Fruit fly (Drosophila melanogaster) ovary, adult (tissue): ENCODE data around the gene CG43182.
A peak's percentile ranks its signal among the peaks of the same experiment; 100 is the strongest.

Experiments
- CG17801 ChIP-seq: fragments of 200-800 bp; optimal IDR thresholded peaks from 2 replicates; lab custom pipeline; 2019; ENCODE audit warnings: missing biosample characterization, mild to moderate bottlenecking, missing genetic modification characterization, moderate library complexity; ENCODE audit not compliant: partially characterized antibody

CG43182 gene

DNA sequence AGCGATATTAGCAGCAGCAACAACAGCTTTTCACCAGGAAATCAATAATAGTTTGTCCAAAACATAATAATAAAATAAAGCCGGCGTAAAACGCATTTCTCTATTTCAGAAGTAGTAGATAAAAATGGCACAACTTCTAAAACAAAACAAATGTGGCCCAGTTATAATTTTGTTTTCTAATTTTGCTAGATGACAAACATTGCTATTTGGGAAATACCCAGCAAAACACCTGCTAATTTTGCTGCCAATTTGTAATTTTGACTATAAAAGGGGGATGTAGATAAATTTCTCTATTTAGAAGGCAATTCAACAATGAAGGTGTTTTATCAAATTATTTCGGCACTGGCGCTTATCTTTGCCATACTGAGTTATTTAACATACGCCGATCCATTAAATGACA lies at the start of gene CG43182:
Gene CG43182 (plus strand): TSS at position 301 of the 400 bp plus-strand sequence.
- TF ChIP-seq CG17801, result no peak

DNA sequence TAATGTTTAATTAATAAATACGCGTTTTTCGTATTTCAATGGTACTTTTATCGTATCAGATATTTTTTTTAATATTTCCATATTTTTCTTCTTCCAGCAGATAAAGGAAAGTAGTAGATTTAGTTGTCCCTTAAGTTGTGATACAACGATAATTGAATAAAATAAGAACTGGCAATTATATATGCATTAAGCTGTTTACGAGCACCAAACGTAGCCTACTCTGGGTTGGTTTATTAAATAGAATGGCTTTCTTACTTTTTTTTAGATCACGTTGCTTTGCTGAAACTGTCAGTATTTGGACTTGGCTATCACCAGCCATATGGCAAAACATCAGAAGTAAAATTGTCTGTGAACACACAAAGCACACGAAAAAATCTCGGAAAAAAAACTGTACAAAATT lies 45.5 kb upstream of the CG43182 start, which contains the start of gene CG12470:
Gene CG12470 (plus strand): TSS at position 301 of the 400 bp plus-strand sequence.
- TF ChIP-seq CG17801, result no peak

DNA sequence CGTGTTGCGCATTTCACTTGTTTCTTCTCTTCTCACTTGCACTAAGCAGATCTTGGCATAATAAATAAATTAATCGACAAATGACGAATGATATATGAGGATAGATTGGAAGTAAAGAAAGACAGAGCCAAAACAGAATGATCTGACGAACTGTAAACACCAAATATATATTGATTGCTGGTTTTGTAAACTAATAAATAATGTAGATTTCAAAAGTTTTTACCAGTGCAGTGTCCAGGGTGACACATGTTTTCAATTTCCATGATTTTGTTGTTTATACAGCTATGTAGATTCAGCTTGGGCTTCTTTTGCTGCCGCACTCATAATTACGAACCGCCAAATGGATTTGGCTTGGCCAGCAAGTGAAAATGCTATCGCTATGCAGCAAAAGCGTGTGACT lies 41.5 kb upstream of the CG43182 start:
- TF ChIP-seq CG17801, result no peak

DNA sequence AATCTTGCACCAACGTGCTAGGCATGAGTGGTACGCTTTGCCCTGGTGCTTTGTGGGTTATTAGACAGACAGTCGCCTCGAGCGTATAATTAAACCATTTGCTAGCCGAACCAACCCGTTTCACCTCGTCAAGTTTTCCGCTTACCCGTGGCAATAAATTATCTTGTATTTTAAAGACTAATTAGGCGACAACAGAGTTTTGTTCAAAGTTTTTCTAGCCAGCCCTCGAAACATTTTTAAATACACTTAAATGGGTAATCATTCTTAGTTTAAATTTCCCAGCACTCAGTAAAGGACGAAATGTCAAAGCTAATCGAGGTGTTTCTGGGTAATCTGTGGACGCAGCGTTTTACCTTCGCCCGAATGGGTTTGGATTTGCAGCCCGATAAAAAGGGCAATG lies 38.0 kb upstream of the CG43182 start, which contains the start of gene Or1a:
Gene Or1a (plus strand): TSS at position 301 of the 400 bp plus-strand sequence.
- TF ChIP-seq CG17801, result no peak

DNA sequence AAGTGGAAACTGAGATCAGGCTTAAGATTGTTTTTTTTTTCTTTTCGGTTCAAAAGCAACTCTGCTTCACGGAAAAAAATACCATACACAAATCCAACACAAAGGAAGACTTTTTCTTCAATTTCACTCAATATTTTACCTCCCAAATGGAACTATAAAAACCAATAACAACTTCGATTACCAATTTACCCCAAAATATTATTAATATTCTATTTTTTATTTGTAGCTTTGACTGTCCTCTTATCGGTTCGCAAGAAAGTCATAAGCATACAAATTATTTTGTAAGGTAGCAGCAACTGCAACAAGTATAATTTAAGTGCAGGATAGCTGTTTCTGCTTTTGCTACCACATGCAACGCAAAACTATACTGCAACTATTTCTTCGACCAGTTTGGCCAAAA lies 18.9 kb upstream of the CG43182 start:
- TF ChIP-seq CG17801, result no peak

DNA sequence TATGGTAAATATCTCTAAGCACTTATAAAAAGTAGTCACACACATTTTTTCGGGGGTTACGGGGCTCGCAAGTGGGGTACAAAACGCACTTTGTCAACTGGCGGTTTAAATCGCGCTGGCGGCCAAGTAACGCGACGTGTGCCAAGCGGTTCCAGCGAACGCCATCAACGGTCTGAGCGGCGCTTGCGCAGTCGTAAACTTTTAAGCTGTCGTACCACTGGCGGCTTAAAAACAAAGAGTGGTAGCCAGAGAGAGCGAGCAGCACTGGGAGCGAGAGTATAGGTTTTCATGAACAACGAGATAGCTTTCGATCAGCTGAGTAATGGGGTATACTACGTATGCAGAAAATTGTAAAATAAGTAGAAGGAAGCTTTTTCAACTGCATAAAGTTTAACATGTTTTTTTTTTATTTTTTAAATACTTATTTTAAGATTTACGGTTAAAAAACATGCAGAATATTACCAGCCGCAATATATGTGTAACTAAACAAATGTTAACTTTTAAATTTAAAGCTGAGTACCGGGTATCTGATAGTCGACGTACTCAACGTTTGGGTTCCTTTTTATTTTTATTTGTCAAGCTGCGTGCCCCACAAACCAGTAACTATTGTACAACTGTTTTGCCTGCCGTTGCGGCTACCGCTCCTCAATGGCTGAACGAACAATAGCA lies 18.1 kb upstream of the CG43182 start:
- TF ChIP-seq CG17801, result no peak

DNA sequence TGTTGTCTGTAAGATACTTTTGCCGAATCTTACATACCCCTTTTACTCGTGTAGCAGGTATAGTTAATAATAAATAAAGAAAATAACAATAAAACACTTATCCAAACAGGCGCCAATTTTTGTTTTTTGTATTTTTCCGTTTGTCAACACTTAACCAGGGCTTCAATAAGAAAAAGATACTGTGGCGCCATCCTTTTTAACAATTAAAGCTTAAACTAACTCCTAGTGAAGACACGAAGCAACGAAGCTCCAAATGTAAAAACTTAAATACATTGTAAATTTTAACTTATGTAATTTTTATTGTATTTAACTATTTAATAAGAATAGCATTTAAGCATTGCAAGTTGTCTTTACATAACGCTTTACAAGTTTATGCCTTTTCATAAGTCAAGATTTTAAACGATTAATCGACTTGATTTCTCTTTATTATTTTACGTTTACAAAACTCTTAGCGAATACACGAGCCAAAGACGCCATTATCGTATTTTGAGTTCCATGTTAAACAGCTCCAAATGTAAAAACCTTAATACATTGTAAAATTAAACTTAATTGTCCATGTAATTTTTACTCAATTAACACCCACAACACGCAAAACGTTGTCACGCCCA lies 16.1 kb upstream of the CG43182 start:
- TF ChIP-seq CG17801, result no peak

DNA sequence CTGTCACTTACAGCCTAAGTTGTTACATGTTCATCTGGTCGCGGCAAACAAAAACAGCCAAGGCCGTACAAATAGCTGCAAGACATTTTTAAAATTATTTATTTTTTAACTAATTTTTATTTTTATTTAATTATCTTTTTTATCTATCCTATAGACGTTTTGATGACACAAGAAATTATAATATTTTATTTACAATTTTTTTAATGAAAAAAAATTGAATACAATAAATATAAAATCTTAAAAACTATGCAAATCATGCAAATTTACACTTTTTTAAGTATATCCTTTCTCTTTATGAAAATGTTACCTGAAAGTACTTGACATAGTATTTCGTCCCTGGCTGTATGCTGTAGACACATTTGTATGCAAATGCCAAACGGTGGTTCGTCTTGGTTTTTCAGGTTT lies 14.7 kb upstream of the CG43182 start:
- TF ChIP-seq CG17801, result peak; percentile 58

DNA sequence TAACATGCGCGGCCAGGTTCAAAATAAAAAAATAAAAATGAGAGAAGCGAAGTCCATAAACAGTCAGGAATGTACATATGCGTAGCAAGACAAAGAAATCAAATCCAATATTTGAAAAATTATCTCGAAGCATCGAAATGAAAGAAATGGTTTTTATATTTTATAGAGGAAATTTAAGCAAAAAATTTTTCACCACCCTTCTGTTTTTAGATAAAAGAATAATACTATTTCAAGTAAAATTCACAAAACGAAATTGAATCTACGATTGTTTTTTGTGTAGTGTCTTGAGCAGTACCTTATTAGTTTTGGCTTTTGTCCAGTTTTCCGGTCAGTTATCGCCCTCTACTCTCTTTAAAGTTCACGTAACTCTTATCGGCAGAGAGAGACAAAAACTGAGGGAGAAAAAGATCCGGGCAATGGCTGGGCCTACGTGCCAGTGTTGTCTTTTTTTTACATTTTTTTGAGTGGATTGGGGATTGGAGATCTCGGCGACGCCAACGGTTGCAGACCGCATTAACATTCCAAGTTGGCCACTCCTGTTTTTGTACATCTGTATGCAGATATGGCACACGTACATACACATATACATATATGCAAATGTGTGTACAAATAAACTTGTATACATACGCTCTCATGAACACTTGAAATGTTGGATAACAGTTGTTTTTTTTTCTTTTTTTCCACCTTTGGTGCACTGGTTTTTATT lies 12.8 kb upstream of the CG43182 start:
- TF ChIP-seq CG17801, result no peak

DNA sequence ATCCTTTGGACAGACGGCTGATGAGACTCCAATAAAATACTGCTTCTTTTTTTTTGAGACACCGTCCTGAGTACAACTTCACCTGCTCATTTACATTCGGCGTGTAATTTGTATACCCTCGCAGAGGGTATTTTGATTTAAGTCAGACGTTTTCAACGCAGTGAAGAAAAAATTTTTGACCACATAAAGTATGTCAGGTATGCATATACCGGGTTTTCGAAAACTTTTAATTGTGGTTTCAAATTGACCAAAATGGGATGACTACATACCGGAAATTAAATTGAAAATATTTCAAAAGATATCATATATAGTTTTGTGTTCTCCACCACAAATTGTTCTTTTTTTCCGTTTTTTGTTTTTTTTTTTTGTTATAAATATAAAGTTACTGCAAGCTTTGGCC lies 12.1 kb upstream of the CG43182 start:
- TF ChIP-seq CG17801, result no peak

DNA sequence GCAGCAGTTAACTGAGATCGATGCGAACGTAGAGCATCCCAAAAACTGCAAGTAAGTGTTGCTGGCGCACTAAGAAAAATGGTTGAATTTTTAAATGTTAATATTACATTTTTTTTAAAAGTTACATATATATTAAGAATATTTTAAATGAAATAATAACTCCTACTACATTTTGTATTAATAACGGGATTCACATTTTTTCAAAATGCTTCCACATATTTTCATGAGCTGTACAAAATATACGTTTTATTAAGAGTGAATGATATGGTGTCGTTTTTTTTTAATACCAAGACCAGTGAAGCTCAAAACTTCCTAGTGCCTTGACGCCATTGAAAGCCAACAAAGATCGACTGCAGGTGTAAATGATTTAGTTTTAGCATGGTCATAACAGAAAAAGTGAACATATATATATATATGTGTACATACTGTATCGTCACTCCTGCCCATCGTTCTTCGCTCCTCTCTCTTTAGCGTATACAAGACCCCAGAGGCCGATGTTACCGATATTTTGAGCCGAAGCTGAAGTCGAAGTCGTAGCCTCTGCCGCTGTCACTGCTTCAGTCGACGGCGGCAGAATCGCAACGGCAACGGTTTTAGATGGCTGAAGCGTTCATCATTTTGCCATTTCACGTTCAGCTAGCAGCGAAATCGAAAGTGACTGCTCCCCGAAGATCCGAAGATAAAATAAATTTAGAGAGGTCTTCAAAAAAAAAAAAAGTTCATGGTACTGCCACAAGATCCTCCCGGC lies 10.3 kb upstream of the CG43182 start:
- TF ChIP-seq CG17801, result no peak

DNA sequence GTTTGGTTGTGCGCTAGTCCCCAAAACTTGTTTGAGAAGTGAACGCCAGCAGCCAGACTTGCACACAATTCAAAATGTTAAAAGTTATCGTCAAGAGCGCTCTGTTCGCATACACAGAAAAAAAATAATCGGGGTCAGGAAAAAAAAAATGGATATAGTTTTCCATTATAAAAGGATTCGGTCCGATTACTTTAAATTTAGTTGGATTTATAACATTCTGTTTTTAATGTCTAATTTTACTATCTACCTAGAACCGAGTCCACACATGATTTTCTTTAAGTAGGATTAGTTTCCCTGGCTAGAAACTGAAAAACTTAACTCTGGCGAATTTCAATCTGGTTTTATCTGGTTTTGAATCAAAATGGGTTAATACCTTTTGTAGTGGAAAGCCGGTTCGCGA lies 7.6 kb upstream of the CG43182 start:
- no peak for TF ChIP-seq CG17801

DNA sequence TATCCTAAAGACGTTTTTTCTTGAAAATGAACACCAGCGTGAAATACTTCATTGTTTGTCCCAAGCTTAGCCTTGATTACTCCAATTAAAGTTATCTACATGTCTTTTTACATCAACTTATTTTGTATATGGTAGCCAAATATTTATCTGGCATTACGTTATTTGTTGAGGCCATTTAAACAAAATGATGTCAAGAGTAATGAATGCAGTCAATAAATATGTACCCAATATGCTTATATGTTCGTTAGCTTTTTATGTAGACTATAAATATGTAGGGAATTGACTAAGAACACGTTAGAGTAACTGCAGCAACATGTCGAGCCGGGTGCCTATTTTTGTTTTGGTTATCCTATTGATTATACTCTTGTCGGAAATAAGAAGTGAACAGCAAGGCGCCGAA lies 2.6 kb upstream of the CG43182 start, which contains the start of gene CG43181:
Gene CG43181 (plus strand): TSS at position 301 of the 400 bp plus-strand sequence.
- TF ChIP-seq CG17801, result no peak

DNA sequence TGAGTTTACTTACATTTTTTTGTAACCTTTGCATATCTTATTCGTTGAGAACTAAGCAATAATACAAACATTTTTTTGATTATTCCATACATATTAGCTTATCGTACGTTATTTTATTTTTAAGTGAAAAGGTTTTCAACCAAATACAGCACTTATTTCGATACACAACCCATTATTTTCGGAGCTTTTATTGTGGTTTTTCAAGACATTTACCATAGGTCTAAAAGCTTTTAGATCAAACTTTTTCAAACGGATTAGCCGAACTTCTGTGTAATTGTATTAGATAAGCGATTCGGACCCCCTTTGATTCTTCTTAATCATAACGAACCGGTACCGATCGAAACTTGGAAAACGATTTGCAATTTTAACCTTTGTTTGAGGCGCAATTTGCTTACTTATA lies 1.9 kb upstream of the CG43182 start:
- TF ChIP-seq CG17801, result no peak

DNA sequence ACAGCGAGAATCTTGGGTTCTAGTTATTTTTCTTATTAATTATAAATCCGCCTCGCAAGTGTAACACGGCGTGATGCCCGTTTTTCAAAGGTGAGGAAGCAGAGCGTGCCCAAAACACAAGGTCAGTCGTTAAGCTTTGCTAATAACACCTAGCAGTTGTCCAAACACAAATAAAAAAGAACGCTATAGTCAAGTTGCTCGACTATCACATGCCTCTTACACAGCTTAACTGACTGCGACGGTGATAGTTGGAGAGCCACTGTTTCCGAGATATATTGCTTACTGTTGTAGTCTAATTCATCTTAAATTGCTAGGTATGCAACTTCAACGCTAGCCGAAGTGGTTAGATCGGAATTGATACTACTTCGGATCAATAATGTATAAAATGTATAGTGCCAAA lies 1.3 kb upstream of the CG43182 start:
- no peak for TF ChIP-seq CG17801

DNA sequence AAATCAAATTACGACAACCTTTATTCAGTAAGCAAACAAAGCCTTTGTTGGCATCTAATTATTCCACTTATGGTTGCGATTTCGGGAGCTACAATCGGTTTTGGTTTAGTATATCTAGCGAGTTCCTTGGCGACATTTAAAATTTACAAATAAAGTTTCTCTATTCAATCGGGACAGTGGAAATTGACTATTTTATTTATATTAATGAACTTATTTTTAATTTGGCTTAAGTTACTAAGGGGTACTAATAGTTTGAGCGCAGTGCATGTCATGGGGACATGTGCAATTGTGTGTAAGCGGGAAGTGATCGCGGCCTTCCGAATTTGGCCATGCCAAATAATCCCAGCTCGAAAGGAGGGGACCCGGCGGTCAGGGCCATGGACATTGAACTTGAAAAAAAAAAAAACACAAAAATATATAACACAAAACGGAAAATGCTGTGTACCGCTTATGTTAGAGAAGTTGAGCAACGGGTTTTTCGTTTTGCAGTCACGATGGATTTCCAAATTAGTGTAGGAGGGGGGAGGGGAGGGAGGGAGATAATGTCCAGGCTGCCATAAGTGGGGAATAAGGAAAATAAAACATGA lies 1.2 kb downstream of the CG43182 start:
- no peak for TF ChIP-seq CG17801

DNA sequence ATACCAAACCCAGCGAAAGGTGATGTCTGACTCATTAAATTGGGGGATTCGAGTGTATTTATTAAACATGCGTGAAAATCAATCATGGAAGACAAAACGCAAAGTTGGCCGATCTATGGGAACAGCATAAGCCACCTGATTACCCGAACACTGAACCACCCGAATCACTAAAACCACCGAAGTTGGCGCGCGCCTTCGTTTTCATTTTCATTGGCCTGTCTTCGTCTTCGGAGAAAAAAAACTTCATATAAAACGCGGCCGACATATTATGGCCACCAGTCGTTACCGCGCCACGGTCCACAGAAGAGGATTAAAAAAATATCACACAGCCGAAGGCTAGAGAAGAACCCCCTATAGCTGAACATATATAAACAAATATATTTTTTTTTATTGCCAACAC lies 3.4 kb downstream of the CG43182 start, which contains the start of gene y:
Gene y (plus strand): TSS at position 278 of the 400 bp plus-strand sequence.
- TF ChIP-seq CG17801, result no peak
